Worm (Caenorhabditis elegans): Measurements from ENCODE around the gene Y54E2A.8.

The Y54E2A.8 gene

ce11 chrII:14804259-14804899 lies 26.2 kb downstream of the Y54E2A.8 start, which contains the start of gene W01D2.3 (continued):
- no peak for TF ChIP-seq aptf-2 (GFP tag; conservative IDR thresholded peaks at IDR 0.05)
- peak; percentile 62 for TF ChIP-seq F52B5.7 (tag; optimal IDR thresholded peaks at IDR 0.05)
- TF ChIP-seq rec-8 (tag; optimal IDR thresholded peaks at IDR 0.05), result peak in 1 of 2 experiments; percentile 18
- TF ChIP-seq rcor-1 (GFP tag; IDR thresholded peaks at IDR 0.05), result 0 out of 2 replicates have a peak, but pooled peaks have one; percentile 10
- TF ChIP-seq ets-4 (GFP tag; optimal IDR thresholded peaks at IDR 0.05), result no peak
- peak; percentile 39; the same call in 1 of the 2 replicates for TF ChIP-seq D2030.7 (GFP tag; IDR thresholded peaks at IDR 0.05)
- no peak for TF ChIP-seq attf-3 (GFP tag; conservative IDR thresholded peaks at IDR 0.05)
- TF ChIP-seq tbp1 (GFP tag; optimal IDR thresholded peaks at IDR 0.05), result peak; percentile 81
- peak; percentile 56 for TF ChIP-seq somi-1 (GFP tag; optimal IDR thresholded peaks at IDR 0.05)
- TF ChIP-seq hsf-1 (GFP tag; IDR thresholded peaks at IDR 0.05), result 0 out of 2 replicates have a peak, but pooled peaks have one; percentile 22
- TF ChIP-seq die-1 (tag; optimal IDR thresholded peaks at IDR 0.05), result peak; percentile 2
- no peak for TF ChIP-seq nfya-2 (GFP tag; IDR thresholded peaks at IDR 0.05)
- no peak for TF ChIP-seq lir-1 (GFP tag; conservative IDR thresholded peaks at IDR 0.05)
- TF ChIP-seq F49E8.2 (tag; optimal IDR thresholded peaks at IDR 0.05; ENCODE audit: insufficient read depth), result no peak
- TF ChIP-seq ztf-22 (GFP tag; optimal IDR thresholded peaks at IDR 0.05), result peak; percentile 21
- peak; percentile 44; the same call in 1 of the 2 replicates for TF ChIP-seq Y53G8AR.9 (GFP tag; conservative IDR thresholded peaks at IDR 0.05)
- no peak for TF ChIP-seq efl-1 (GFP tag; optimal IDR thresholded peaks at IDR 0.05)
- TF ChIP-seq let-607 (tag; optimal IDR thresholded peaks at IDR 0.05), result peak; percentile 36 to 68
- TF ChIP-seq ekl-4 (GFP tag; IDR thresholded peaks at IDR 0.05), result peak; percentile 68; the same call in 1 of the 2 replicates
- no peak for TF ChIP-seq ceh-79 (tag; optimal IDR thresholded peaks at IDR 0.05)
- TF ChIP-seq repo-1 (tag; optimal IDR thresholded peaks at IDR 0.05), result peak; percentile 84
- 0 out of 2 replicates have a peak, but pooled peaks have one; percentile 71 for TF ChIP-seq cebp-2 (GFP tag; IDR thresholded peaks at IDR 0.05)
- peak; percentile 55; the same call in 1 of the 2 replicates for TF ChIP-seq C06A6.2 (GFP tag; conservative IDR thresholded peaks at IDR 0.05)
- TF ChIP-seq lag-1 (GFP tag; IDR thresholded peaks at IDR 0.05), result no peak
- TF ChIP-seq ama-1 (optimal IDR thresholded peaks at IDR 0.05), result no peak
- TF ChIP-seq ama-1 (GFP tag; optimal IDR thresholded peaks at IDR 0.05), result peak in 1 of 2 experiments; percentile 49
- 0 out of 2 replicates have a peak, but pooled peaks have one; percentile 44 for TF ChIP-seq Y56A3A.18 (GFP tag; IDR thresholded peaks at IDR 0.05)
- no peak for TF ChIP-seq F33H1.4 (GFP tag; IDR thresholded peaks at IDR 0.05)
- TF ChIP-seq madf-6 (GFP tag; IDR thresholded peaks at IDR 0.05), result peak; percentile 41
- no peak for TF ChIP-seq akir-1 (GFP tag; optimal IDR thresholded peaks at IDR 0.05)
- TF ChIP-seq tlf-1 (GFP tag; optimal IDR thresholded peaks at IDR 0.05), result peak; percentile 45
- TF ChIP-seq bed-1 (GFP tag; IDR thresholded peaks at IDR 0.05), result 0 out of 2 replicates have a peak, but pooled peaks have one; percentile 19
- TF ChIP-seq nfyb-1 (GFP tag; IDR thresholded peaks at IDR 0.05), result peak; percentile 82
- peak; percentile 23 for TF ChIP-seq F22D6.2 (tag; optimal IDR thresholded peaks at IDR 0.05)
- peak; percentile 11 for TF ChIP-seq lsl-1 (GFP tag; optimal IDR thresholded peaks at IDR 0.05)
- peak; percentile 30 for TF ChIP-seq nhr-90 (tag; optimal IDR thresholded peaks at IDR 0.05)
- no peak for TF ChIP-seq ccch-3 (GFP tag; optimal IDR thresholded peaks at IDR 0.05)
- TF ChIP-seq Y53F4B.3 (GFP tag; IDR thresholded peaks at IDR 0.05), result no peak
- no peak for TF ChIP-seq him-1 (tag; optimal IDR thresholded peaks at IDR 0.05)
- TF ChIP-seq dpl-1 (GFP tag; optimal IDR thresholded peaks at IDR 0.05), result no peak
- no peak for TF ChIP-seq sdz-38 (tag; optimal IDR thresholded peaks at IDR 0.05)
- no peak for TF ChIP-seq ztf-28 (GFP tag; IDR thresholded peaks at IDR 0.05)
- peak; percentile 42 for TF ChIP-seq athp-1 (tag; optimal IDR thresholded peaks at IDR 0.05)
- TF ChIP-seq nfya-1 (tag; optimal IDR thresholded peaks at IDR 0.05; ENCODE audit: borderline replicate concordance, insufficient read depth), result no peak
- TF ChIP-seq zfh-2 (GFP tag; conservative IDR thresholded peaks at IDR 0.05), result peak; percentile 32; the same call in 1 of the 2 replicates
- no peak for TF ChIP-seq mes-4 (tag; optimal IDR thresholded peaks at IDR 0.05)
- peak; percentile 84 for TF ChIP-seq F23B12.7 (tag; optimal IDR thresholded peaks at IDR 0.05; ENCODE audit: insufficient read depth)
